Worm (Caenorhabditis elegans) whole organism, L4 larva: ENCODE results near the gene str-5.

ENCODE experiments used
- T20F7.1 ChIP-seq: fragments of 200-800 bp; sonication (Bioruptor generic); optimal IDR thresholded peaks from 2 replicates; lab custom pipeline; 2018; ENCODE audit warnings: mild to moderate bottlenecking, missing genetic modification characterization, missing compliant biosample characterization
- ces-1 ChIP-seq: fragments of 150-350 bp; sonication (generic microtip); optimal IDR thresholded peaks from 4 replicates; lab custom pipeline; 2014; ENCODE audit warnings: missing biosample characterization, missing genetic modification reagents, missing genetic modification characterization
- nhr-237 ChIP-seq: sonication (generic microtip); optimal IDR thresholded peaks from 2 replicates; lab custom pipeline; 2017; ENCODE audit warnings: missing biosample characterization, missing genetic modification characterization

DNA sequence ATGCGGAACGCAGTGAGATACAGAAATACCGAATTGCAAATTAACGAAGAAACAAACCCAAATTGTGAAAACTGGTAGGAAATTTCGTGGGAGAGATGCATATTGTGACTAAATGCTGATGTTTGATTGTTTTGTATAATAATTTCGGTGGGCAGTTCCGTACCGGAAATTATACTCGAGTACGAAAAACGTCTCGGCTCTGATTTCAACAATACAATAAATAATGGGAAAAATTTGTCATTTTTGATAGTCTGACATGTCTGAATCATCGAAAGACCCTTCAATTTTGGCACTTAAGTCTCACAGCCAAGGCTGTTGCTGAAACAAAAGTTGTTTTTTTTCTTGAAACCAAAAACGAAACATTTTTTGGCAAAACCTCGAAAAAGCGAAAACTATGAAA lies 992 bp upstream of the str-5 start, which contains the start of gene str-43:
- TF ChIP-seq ces-1 (GFP tag; lab: Kevin White, UChicago) (no peak), nhr-237 (tag; lab: Kevin White, UChicago) (no peak), T20F7.1 (no peak)
